Worm (Caenorhabditis elegans) whole organism, late embryonic: ENCODE results near the gene F33A8.7.

Experiments used
- C38D4.7 ChIP-seq: fragments of 200-800 bp; sonication (Bioruptor generic); optimal IDR thresholded peaks from 2 replicates; lab custom pipeline; 2018; ENCODE audit warnings: mild to moderate bottlenecking, missing genetic modification characterization, moderate library complexity, missing compliant biosample characterization
- K09A11.1 ChIP-seq: sonication (generic microtip); optimal IDR thresholded peaks from 2 replicates; lab custom pipeline; 2017; ENCODE audit warnings: antibody characterized with exemption, mild to moderate bottlenecking, missing genetic modification characterization, missing compliant biosample characterization; ENCODE audit not compliant: insufficient read depth
- ama-1 ChIP-seq: fragments of 150-350 bp; optimal IDR thresholded peaks from 2 replicates; lab custom pipeline; 2014
- ceh-14 ChIP-seq: sonication (generic microtip); optimal IDR thresholded peaks from 2 replicates; lab custom pipeline; 2016; ENCODE audit warnings: missing genotype, missing genetic modification characterization, missing compliant biosample characterization
- ceh-19 ChIP-seq: fragments of 200-800 bp; sonication (Bioruptor generic); optimal IDR thresholded peaks from 2 replicates; lab custom pipeline; 2018; ENCODE audit warnings: mild to moderate bottlenecking, missing genetic modification characterization, missing compliant biosample characterization
- ceh-24 ChIP-seq: sonication (generic microtip); optimal IDR thresholded peaks from 2 replicates; lab custom pipeline; 2016; ENCODE audit warnings: mild to moderate bottlenecking, missing genetic modification characterization, missing compliant biosample characterization
- ceh-34 ChIP-seq: sonication (generic microtip); optimal IDR thresholded peaks from 2 replicates; lab custom pipeline; 2016; ENCODE audit warnings: mild to moderate bottlenecking, missing genetic modification characterization, missing compliant biosample characterization
- ceh-48 ChIP-seq: sonication (generic microtip); optimal IDR thresholded peaks from 2 replicates; lab custom pipeline; 2016; ENCODE audit warnings: missing genetic modification characterization, inconsistent platforms, missing compliant biosample characterization
- ceh-6 ChIP-seq: fragments of 200-800 bp; sonication (Bioruptor generic); optimal IDR thresholded peaks from 2 replicates; lab custom pipeline; 2018; ENCODE audit warnings: mild to moderate bottlenecking, missing genetic modification characterization, missing compliant biosample characterization
- elt-2 ChIP-seq: sonication (generic microtip); optimal IDR thresholded peaks from 2 replicates; lab custom pipeline; 2016; ENCODE audit warnings: missing genetic modification reagents, missing genetic modification characterization, missing compliant biosample characterization
- elt-4 ChIP-seq: sonication (generic microtip); optimal IDR thresholded peaks from 2 replicates; lab custom pipeline; 2016; ENCODE audit warnings: missing genetic modification characterization, missing compliant biosample characterization
- fax-1 ChIP-seq: sonication (generic microtip); optimal IDR thresholded peaks from 2 replicates; lab custom pipeline; 2016; ENCODE audit warnings: missing genotype, missing genetic modification characterization, missing compliant biosample characterization
- fkh-6 ChIP-seq: sonication (generic microtip); optimal IDR thresholded peaks from 2 replicates; lab custom pipeline; 2016; ENCODE audit warnings: missing genetic modification characterization, missing compliant biosample characterization
- hlh-15 ChIP-seq: sonication (generic microtip); optimal IDR thresholded peaks from 2 replicates; lab custom pipeline; 2016; ENCODE audit warnings: missing genetic modification characterization, missing compliant biosample characterization
- hlh-30 ChIP-seq: sonication (generic microtip); optimal IDR thresholded peaks from 2 replicates; lab custom pipeline; 2017; ENCODE audit warnings: antibody characterized with exemption, missing genetic modification characterization, missing compliant biosample characterization; ENCODE audit not compliant: insufficient read depth
- hlh-8 ChIP-seq: sonication (generic microtip); optimal IDR thresholded peaks from 2 replicates; lab custom pipeline; 2016; ENCODE audit warnings: missing genotype, missing genetic modification characterization, missing compliant biosample characterization
- lim-6 ChIP-seq: sonication (generic microtip); optimal IDR thresholded peaks from 2 replicates; lab custom pipeline; 2016; ENCODE audit warnings: missing genetic modification characterization, missing compliant biosample characterization
- lin-11 ChIP-seq: fragments of 200-800 bp; sonication (Bioruptor generic); optimal IDR thresholded peaks from 2 replicates; lab custom pipeline; 2018; ENCODE audit warnings: mild to moderate bottlenecking, missing genetic modification characterization, missing compliant biosample characterization
- madf-2 ChIP-seq: sonication (generic microtip); optimal IDR thresholded peaks from 2 replicates; lab custom pipeline; 2017; ENCODE audit warnings: missing genetic modification characterization, missing compliant biosample characterization
- mec-3 ChIP-seq: sonication (generic microtip); optimal IDR thresholded peaks from 2 replicates; lab custom pipeline; 2016; ENCODE audit warnings: borderline replicate concordance, missing genetic modification characterization, missing compliant biosample characterization
- nhr-11 ChIP-seq: fragments of 150-350 bp; optimal IDR thresholded peaks from 2 replicates; lab custom pipeline; 2014; ENCODE audit warnings: missing biosample characterization, missing genetic modification characterization
- nhr-232 ChIP-seq: sonication (generic microtip); optimal IDR thresholded peaks from 2 replicates; lab custom pipeline; 2016; ENCODE audit warnings: missing genetic modification characterization, missing compliant biosample characterization
- npax-4 ChIP-seq: sonication (generic microtip); optimal IDR thresholded peaks from 2 replicates; lab custom pipeline; 2016; ENCODE audit warnings: missing genetic modification characterization, missing compliant biosample characterization
- odd-2 ChIP-seq: sonication (generic microtip); optimal IDR thresholded peaks from 2 replicates; lab custom pipeline; 2017; ENCODE audit warnings: antibody characterized with exemption, mild to moderate bottlenecking, missing genetic modification characterization, missing compliant biosample characterization
- pha-2 ChIP-seq: sonication (generic microtip); optimal IDR thresholded peaks from 2 replicates; lab custom pipeline; 2017; ENCODE audit warnings: mild to moderate bottlenecking, missing genetic modification characterization, missing compliant biosample characterization
- pqm-1 ChIP-seq: sonication (generic microtip); optimal IDR thresholded peaks from 2 replicates; lab custom pipeline; 2016; ENCODE audit warnings: missing genetic modification characterization, missing compliant biosample characterization
- sox-4 ChIP-seq: sonication (generic microtip); optimal IDR thresholded peaks from 2 replicates; lab custom pipeline; 2017; ENCODE audit warnings: mild to moderate bottlenecking, missing genetic modification characterization, inconsistent platforms, missing compliant biosample characterization
- tbx-2 ChIP-seq: sonication (generic microtip); optimal IDR thresholded peaks from 2 replicates; lab custom pipeline; 2016; ENCODE audit warnings: missing genetic modification characterization, missing compliant biosample characterization
- tbx-7 ChIP-seq: sonication (generic microtip); optimal IDR thresholded peaks from 2 replicates; lab custom pipeline; 2016; ENCODE audit warnings: missing genotype, missing genetic modification characterization, missing compliant biosample characterization
- unc-42 ChIP-seq: sonication (generic microtip); optimal IDR thresholded peaks from 2 replicates; lab custom pipeline; 2016; ENCODE audit warnings: missing genotype, missing genetic modification characterization, missing compliant biosample characterization
- unc-55 ChIP-seq: sonication (generic microtip); optimal IDR thresholded peaks from 2 replicates; lab custom pipeline; 2017; ENCODE audit warnings: missing biosample characterization, missing genetic modification reagents, missing genetic modification characterization
- unc-86 ChIP-seq: sonication (generic microtip); optimal IDR thresholded peaks from 2 replicates; lab custom pipeline; 2016; ENCODE audit warnings: missing genetic modification characterization, missing compliant biosample characterization
- zip-5 ChIP-seq: sonication (generic microtip); optimal IDR thresholded peaks from 2 replicates; lab custom pipeline; 2016; ENCODE audit warnings: missing genetic modification characterization, missing compliant biosample characterization
- ztf-16 ChIP-seq: sonication (generic microtip); optimal IDR thresholded peaks from 2 replicates; lab custom pipeline; 2017; ENCODE audit warnings: missing genetic modification characterization, missing compliant biosample characterization

Gene F33A8.7

DNA sequence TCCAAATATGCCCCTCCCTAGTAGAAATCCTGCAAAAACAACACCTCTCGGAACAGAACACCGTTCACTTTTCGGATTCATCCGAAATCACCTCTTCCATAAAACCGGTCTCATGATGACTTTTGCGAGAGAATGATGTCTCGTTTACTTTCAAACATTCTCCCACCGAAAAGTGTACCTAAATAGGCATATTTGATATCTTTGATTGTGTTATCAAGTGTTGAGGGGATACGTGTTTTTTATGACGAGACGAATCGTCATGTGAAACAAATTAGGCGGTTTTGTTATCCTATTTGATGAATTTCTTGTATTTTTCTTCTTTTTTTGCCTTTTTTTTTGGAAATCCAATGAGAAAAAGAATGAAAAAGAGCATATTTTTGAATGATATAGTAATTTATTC lies 10.3 kb downstream of the F33A8.7 start:
- no peak for TF ChIP-seq zip-5 (tag; lab: Kevin White, UChicago)

DNA sequence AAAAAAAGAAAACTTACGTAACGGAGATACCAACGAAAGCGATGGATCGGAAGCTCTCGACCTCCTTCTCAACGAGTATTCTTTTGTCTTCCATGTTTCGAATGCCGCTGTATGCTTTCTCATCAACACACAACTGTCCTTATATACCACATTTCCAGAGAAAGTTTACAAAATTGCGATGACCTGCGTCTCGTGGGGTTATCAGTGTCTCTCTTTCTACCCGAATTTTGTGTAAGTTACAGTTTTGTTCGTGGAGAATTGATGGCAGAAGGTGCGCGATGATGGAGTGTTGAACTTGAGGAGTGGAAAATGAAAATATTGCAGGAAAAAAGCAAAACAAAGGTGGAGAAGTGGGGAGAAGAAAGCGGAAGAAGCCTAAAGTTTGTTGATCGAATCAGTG lies 11.8 kb downstream of the F33A8.7 start, which contains the start of gene col-81:
Gene col-81 (minus strand): TSS at position 101 of the 400 bp plus-strand sequence.
- TF ChIP-seq C38D4.7 (GFP tag; lab: Kevin White, UChicago) (no peak), odd-2 (no peak), unc-42 (no peak), tbx-7 (no peak), hlh-30 (no peak), fax-1 (tag; lab: Kevin White, UChicago) (no peak), madf-2 (tag; lab: Kevin White, UChicago) (no peak), K09A11.1 (tag; lab: Kevin White, UChicago) (no peak), sox-4 (tag; lab: Kevin White, UChicago) (no peak), zip-5 (tag; lab: Kevin White, UChicago) (no peak), hlh-15 (tag; lab: Kevin White, UChicago) (no peak)
- TF ChIP-seq, all 69 proteins: peak for 0

DNA sequence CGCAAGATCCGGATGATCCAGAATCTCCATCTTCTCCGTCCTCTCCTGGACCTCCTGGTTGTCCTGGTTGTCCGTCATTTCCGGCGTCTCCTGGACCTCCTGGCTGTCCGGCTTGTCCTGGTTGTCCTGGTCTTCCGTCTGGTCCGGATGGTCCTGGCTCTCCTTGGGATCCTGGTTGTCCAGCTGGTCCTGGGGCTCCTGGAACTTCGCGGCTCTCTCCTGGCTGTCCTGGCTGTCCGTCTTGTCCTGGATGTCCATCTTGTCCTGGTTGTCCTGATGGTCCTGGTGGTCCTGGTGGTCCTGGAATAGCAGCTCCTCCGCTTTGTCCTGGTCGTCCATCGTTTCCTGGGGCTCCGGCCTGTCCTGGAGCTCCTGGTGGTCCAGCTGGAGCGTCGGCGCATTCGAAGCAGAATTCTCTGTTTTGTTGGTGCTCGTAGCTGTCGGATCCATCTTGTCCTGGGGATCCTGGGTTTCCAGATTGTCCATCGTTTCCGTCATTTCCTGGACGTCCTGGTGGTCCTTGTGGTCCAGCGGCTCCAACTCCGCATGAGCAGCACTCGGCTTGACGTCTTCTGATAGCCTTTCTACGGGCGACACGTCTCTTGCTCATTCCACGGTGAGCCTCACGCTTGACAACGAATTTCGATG lies 12.8 kb downstream of the F33A8.7 start:
- TF ChIP-seq mec-3 (tag; lab: Kevin White, UChicago) = peak; percentile 6
- TF ChIP-seq ceh-14 (tag; lab: Kevin White, UChicago) = no peak

DNA sequence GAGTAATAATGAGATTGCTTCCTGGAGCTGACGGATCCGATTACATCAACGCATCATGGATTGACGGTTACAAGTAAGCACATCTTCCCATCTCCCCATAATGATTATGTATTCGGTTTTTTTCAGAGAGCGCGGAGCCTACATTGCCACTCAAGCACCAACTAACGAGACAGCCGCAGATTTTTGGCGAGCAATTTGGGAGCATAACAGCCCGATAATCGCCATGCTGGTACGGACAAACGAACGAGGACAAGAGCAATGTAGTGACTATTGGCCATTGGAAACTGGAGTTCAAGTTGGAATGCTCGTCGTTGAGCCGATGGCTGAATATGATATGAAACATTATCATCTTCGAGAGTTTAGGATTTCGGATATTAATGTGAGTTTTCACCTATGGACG lies 14.6 kb downstream of the F33A8.7 start:
- TF ChIP-seq ama-1 (lab: Kevin White, UChicago) (no peak), unc-86 (tag; lab: Kevin White, UChicago) (no peak), hlh-8 (tag; lab: Kevin White, UChicago) (no peak), pqm-1 (tag; lab: Kevin White, UChicago) (no peak), ceh-48 (tag; lab: Kevin White, UChicago) (no peak), ceh-34 (tag; lab: Kevin White, UChicago) (no peak), zip-5 (tag; lab: Kevin White, UChicago) (no peak), lim-6 (tag; lab: Kevin White, UChicago) (no peak), elt-4 (tag; lab: Kevin White, UChicago) (no peak), ceh-19 (no peak), elt-2 (no peak), C38D4.7 (GFP tag; lab: Kevin White, UChicago) (no peak), nhr-232 (tag; lab: Kevin White, UChicago) (no peak), tbx-2 (tag; lab: Kevin White, UChicago) (no peak)

DNA sequence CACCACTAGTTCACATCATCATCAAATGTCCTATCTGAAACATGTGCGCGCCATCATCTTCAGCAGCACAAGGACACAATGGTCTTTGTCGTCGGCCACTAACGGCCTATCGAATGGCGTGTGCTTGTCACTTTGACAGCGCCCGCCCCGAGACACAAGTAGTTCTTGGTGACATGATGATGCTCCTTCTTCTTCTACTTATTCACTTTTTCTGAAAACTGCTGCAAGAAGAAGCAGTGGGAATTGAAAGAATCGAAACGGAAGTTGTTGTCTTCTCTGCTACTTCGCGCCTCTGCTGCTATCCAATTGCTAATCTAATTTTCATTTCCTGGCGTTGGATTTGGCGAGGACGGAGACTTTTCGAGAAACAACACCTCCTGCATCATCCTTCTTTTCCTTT lies 21.1 kb downstream of the F33A8.7 start:
- TF ChIP-seq ceh-14 (tag; lab: Kevin White, UChicago) (no peak), lin-11 (tag; lab: Kevin White, UChicago) (no peak), unc-55 (GFP tag; lab: Kevin White, UChicago) (no peak), ztf-16 (no peak), nhr-11 (tag; lab: Kevin White, UChicago) (no peak), ceh-6 (GFP tag; lab: Kevin White, UChicago) (no peak), fkh-6 (no peak), npax-4 (no peak), fax-1 (tag; lab: Kevin White, UChicago) (no peak), pha-2 (tag; lab: Kevin White, UChicago) (no peak), ceh-24 (tag; lab: Kevin White, UChicago) (no peak), elt-4 (tag; lab: Kevin White, UChicago) (no peak)
